Worm (Caenorhabditis elegans) whole organism, L1 larva: ENCODE measurements around the gene nhx-9.

Source experiments
- ceh-82 ChIP-seq, 3 experiments: fragments of 150-350 bp in 1 of 3; sonication (generic microtip) in 2 of 3; optimal IDR thresholded peaks; 2 replicates each; lab custom pipeline; 2014 to 2017; ENCODE audit warnings: missing biosample characterization in 3 of 3, missing genetic modification characterization in 3 of 3
- nhr-77 ChIP-seq: fragments of 150-350 bp; optimal IDR thresholded peaks from 2 replicates; lab custom pipeline; 2014; ENCODE audit warnings: missing biosample characterization, missing genetic modification characterization

- TF ChIP-seq nhr-77 (no peak), ceh-82 (tag; optimal IDR thresholded peaks at IDR 0.05; lab: Kevin White, UChicago) (no peak)
These were observed 11.6 kb upstream of the nhx-9 start for ce11 chrIV:11919067-11919466.
